Worm (Caenorhabditis elegans) whole organism, L1 larva: ENCODE data around the gene bli-2.
A peak's percentile ranks its signal among the peaks of the same experiment; 100 is the strongest.

Experiments
- Y116A8C.19 ChIP-seq: sonication (generic microtip); optimal IDR thresholded peaks from 2 replicates; lab custom pipeline; 2016; ENCODE audit warnings: missing compliant biosample characterization, missing genetic modification characterization, borderline replicate concordance
- aha-1 ChIP-seq: fragments of 150-350 bp; optimal IDR thresholded peaks from 2 replicates; lab custom pipeline; 2014; ENCODE audit warnings: missing biosample characterization, missing genetic modification characterization
- ceh-63 ChIP-seq: fragments of 200-800 bp; sonication (Bioruptor generic); optimal IDR thresholded peaks from 2 replicates; lab custom pipeline; 2018; ENCODE audit warnings: mild to moderate bottlenecking, missing genetic modification characterization, missing compliant biosample characterization
- ceh-8 ChIP-seq: fragments of 200-800 bp; sonication (Bioruptor generic); optimal IDR thresholded peaks from 2 replicates; lab custom pipeline; 2018; ENCODE audit warnings: mild to moderate bottlenecking, missing genetic modification characterization, moderate library complexity, missing compliant biosample characterization
- ceh-82 ChIP-seq, 3 experiments: fragments of 150-350 bp in 1 of 3; sonication (generic microtip) in 2 of 3; optimal IDR thresholded peaks; 2 replicates each; lab custom pipeline; 2014 to 2017; ENCODE audit warnings: missing biosample characterization in 3 of 3, missing genetic modification characterization in 3 of 3
- ceh-90 ChIP-seq: sonication (generic microtip); optimal IDR thresholded peaks from 2 replicates; lab custom pipeline; 2016; ENCODE audit warnings: missing genetic modification characterization, missing compliant biosample characterization
- ces-1 ChIP-seq: fragments of 150-350 bp; optimal IDR thresholded peaks from 2 replicates; lab custom pipeline; 2014; ENCODE audit warnings: missing biosample characterization, missing genetic modification reagents, missing genetic modification characterization
- dpl-1 ChIP-seq, 3 experiments: fragments of 150-350 bp in 2 of 3; sonication (generic microtip) in 1 of 3; optimal IDR thresholded peaks; 2 replicates each; lab custom pipeline; 2014 to 2017; ENCODE audit warnings: missing biosample characterization in 3 of 3, missing genetic modification characterization in 3 of 3, missing genetic modification reagents in 3 of 3
- efl-1 ChIP-seq, 4 experiments: fragments of 150-350 bp; optimal IDR thresholded peaks in 3 of 4; peaks in 1 of 4; 1 replicate in 1 of 4; 2 replicates in 3 of 4; lab custom pipeline; 2014; ENCODE audit warnings: missing biosample characterization in 2 of 4, missing genetic modification characterization in 2 of 4, missing genetic modification reagents in 2 of 4
- egl-13 ChIP-seq: sonication (generic microtip); optimal IDR thresholded peaks from 2 replicates; lab custom pipeline; 2016; ENCODE audit warnings: missing genotype, missing genetic modification reagents, missing genetic modification characterization, missing compliant biosample characterization
- elt-2 ChIP-seq: sonication (generic microtip); optimal IDR thresholded peaks from 2 replicates; lab custom pipeline; 2016; ENCODE audit warnings: missing genetic modification characterization, mild to moderate bottlenecking, inconsistent platforms, missing compliant biosample characterization, missing genetic modification reagents
- fkh-8 ChIP-seq: sonication (generic microtip); optimal IDR thresholded peaks from 2 replicates; lab custom pipeline; 2016; ENCODE audit warnings: mild to moderate bottlenecking, missing genetic modification characterization, missing compliant biosample characterization
- hpl-2 ChIP-seq: fragments of 150-350 bp; optimal IDR thresholded peaks from 2 replicates; lab custom pipeline; 2014; ENCODE audit warnings: missing biosample characterization, missing genetic modification reagents, missing genetic modification characterization
- isw-1 ChIP-seq: fragments of 200-800 bp; sonication (Bioruptor generic); IDR thresholded peaks from 2 replicates; pipeline ENCODE4 v1.3.6; 2022; ENCODE audit warnings: missing genetic modification characterization, missing compliant biosample characterization
- lin-13 ChIP-seq: fragments of 150-350 bp; optimal IDR thresholded peaks from 2 replicates; lab custom pipeline; 2014; ENCODE audit warnings: missing biosample characterization, missing genetic modification reagents, missing genetic modification characterization
- lin-14 ChIP-seq: fragments of 200-800 bp; sonication (Bioruptor generic); optimal IDR thresholded peaks from 2 replicates; lab custom pipeline; 2018; ENCODE audit warnings: mild to moderate bottlenecking, missing genetic modification characterization, moderate library complexity, missing compliant biosample characterization
- lin-15B ChIP-seq: fragments of 150-350 bp; sonication (generic microtip); optimal IDR thresholded peaks from 3 replicates; lab custom pipeline; 2014; ENCODE audit warnings: missing biosample characterization, missing genetic modification characterization
- lin-35 ChIP-seq, 2 experiments: fragments of 150-350 bp; optimal IDR thresholded peaks; 2 replicates each; lab custom pipeline; 2014; ENCODE audit warnings: missing biosample characterization in 2 of 2, missing genetic modification characterization in 2 of 2, missing genetic modification reagents in 2 of 2
- lin-39 ChIP-seq: fragments of 150-350 bp; optimal IDR thresholded peaks from 2 replicates; lab custom pipeline; 2014; ENCODE audit warnings: missing biosample characterization, missing genetic modification reagents, missing genetic modification characterization
- lsy-2 ChIP-seq, 2 experiments: fragments of 150-350 bp; optimal IDR thresholded peaks; 2 replicates each; lab custom pipeline; 2014; ENCODE audit warnings: missing biosample characterization in 2 of 2, missing genetic modification characterization in 2 of 2
- mab-9 ChIP-seq: fragments of 200-800 bp; sonication (Bioruptor generic); IDR thresholded peaks from 2 replicates; pipeline ENCODE4 v1.3.6; 2022; ENCODE audit warnings: missing genetic modification reagents, missing genetic modification characterization, missing compliant biosample characterization
- mep-1 ChIP-seq: fragments of 150-350 bp; optimal IDR thresholded peaks from 2 replicates; lab custom pipeline; 2014; ENCODE audit warnings: missing biosample characterization, missing genetic modification characterization
- nhr-12 ChIP-seq: sonication (generic microtip); optimal IDR thresholded peaks from 2 replicates; lab custom pipeline; 2017; ENCODE audit warnings: missing biosample characterization, missing genetic modification characterization
- nhr-19 ChIP-seq: fragments of 200-800 bp; sonication (Bioruptor generic); conservative IDR thresholded peaks from 2 replicates; pipeline ENCODE4 v1.3.6; 2022; ENCODE audit warnings: missing genetic modification characterization, missing compliant biosample characterization
- nhr-20 ChIP-seq: sonication (generic microtip); optimal IDR thresholded peaks from 2 replicates; lab custom pipeline; 2016; ENCODE audit warnings: mild to moderate bottlenecking, missing genetic modification characterization, missing compliant biosample characterization
- nhr-28 ChIP-seq: fragments of 150-350 bp; optimal IDR thresholded peaks from 2 replicates; lab custom pipeline; 2014; ENCODE audit warnings: missing biosample characterization, missing genetic modification characterization
- nhr-90 ChIP-seq: sonication (generic microtip); optimal IDR thresholded peaks from 2 replicates; lab custom pipeline; 2016; ENCODE audit warnings: mild to moderate bottlenecking, missing genetic modification characterization, missing compliant biosample characterization; ENCODE audit not compliant: poor library complexity
- pqm-1 ChIP-seq: sonication (generic microtip); optimal IDR thresholded peaks from 3 replicates; lab custom pipeline; 2017; ENCODE audit warnings: missing biosample characterization, missing genetic modification characterization
- rnt-1 ChIP-seq: sonication (generic microtip); optimal IDR thresholded peaks from 2 replicates; lab custom pipeline; 2016; ENCODE audit warnings: mild to moderate bottlenecking, missing genetic modification characterization, moderate library complexity, missing compliant biosample characterization
- snpc-4 ChIP-seq: fragments of 150-350 bp; optimal IDR thresholded peaks from 2 replicates; lab custom pipeline; 2014; ENCODE audit warnings: missing biosample characterization, missing genetic modification characterization
- sup-37 ChIP-seq: fragments of 200-800 bp; sonication (Bioruptor generic); optimal IDR thresholded peaks from 2 replicates; lab custom pipeline; 2018; ENCODE audit warnings: mild to moderate bottlenecking, missing genetic modification characterization, missing compliant biosample characterization
- tbx-2 ChIP-seq: sonication (generic microtip); optimal IDR thresholded peaks from 2 replicates; lab custom pipeline; 2016; ENCODE audit warnings: missing genetic modification characterization, missing compliant biosample characterization
- unc-30 ChIP-seq: sonication (generic microtip); optimal IDR thresholded peaks from 2 replicates; lab custom pipeline; 2017; ENCODE audit warnings: missing biosample characterization, missing genetic modification characterization
- unc-62 ChIP-seq: fragments of 150-350 bp; optimal IDR thresholded peaks from 2 replicates; lab custom pipeline; 2014; ENCODE audit warnings: missing biosample characterization, missing genetic modification reagents, missing genetic modification characterization
- unc-98 ChIP-seq: fragments of 200-800 bp; sonication (Bioruptor generic); IDR thresholded peaks from 2 replicates; pipeline ENCODE4 v1.3.6; 2022; ENCODE audit warnings: missing genetic modification characterization, missing compliant biosample characterization
- vab-15 ChIP-seq: sonication (generic microtip); optimal IDR thresholded peaks from 2 replicates; lab custom pipeline; 2017; ENCODE audit warnings: missing genotype, mild to moderate bottlenecking, missing genetic modification characterization, missing compliant biosample characterization
- ztf-4 ChIP-seq: fragments of 150-350 bp; optimal IDR thresholded peaks from 2 replicates; lab custom pipeline; 2014; ENCODE audit warnings: missing biosample characterization, missing genetic modification characterization

The bli-2 gene

DNA sequence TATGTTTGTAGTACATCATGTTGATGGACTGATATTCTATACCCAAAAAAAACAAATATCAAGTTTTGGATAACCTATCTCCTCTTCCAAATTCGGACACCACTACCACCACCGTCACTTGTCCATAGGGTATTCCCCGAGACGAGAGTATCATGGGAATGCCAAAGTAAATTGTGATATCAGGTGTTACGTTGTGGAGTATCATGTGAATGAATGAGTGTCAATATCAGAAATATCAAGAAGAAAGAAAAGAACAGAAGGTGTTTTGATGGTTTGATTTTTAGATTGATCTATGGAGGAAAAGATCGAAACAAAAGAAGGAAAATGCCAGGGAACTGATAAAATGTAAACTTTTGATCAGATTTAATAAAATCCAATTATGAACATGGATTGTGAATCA lies 46.0 kb upstream of the bli-2 start (continued):
- TF ChIP-seq unc-30, result no peak
- TF ChIP-seq ztf-4 (tag; lab: Kevin White, UChicago), result peak; percentile 35
- TF ChIP-seq mab-9 (GFP tag; lab: Robert Waterston, UW), result no peak
- TF ChIP-seq fkh-8 (tag; lab: Kevin White, UChicago), result peak; percentile 19
- TF ChIP-seq ceh-8 (GFP tag; lab: Kevin White, UChicago), result no peak
- TF ChIP-seq ceh-82 (tag; optimal IDR thresholded peaks at IDR 0.05; lab: Kevin White, UChicago), result no peak
- no peak for TF ChIP-seq egl-13 (tag; lab: Kevin White, UChicago)
- TF ChIP-seq nhr-90 (tag; lab: Kevin White, UChicago), result no peak
- no peak for TF ChIP-seq Y116A8C.19 (tag; lab: Kevin White, UChicago)
- no peak for TF ChIP-seq unc-62
- TF ChIP-seq lin-13, result peak; percentile 57
- TF ChIP-seq ceh-63 (GFP tag; lab: Kevin White, UChicago), result no peak
- peak; percentile 82 for TF ChIP-seq nhr-19 (GFP tag; lab: Robert Waterston, UW)
- TF ChIP-seq rnt-1 (tag; lab: Kevin White, UChicago), result peak; percentile 57
- no peak for TF ChIP-seq ces-1 (GFP tag; lab: Kevin White, UChicago)
- TF ChIP-seq lin-39 (tag; lab: Kevin White, UChicago), result no peak
- peak; percentile 85 for TF ChIP-seq lin-14 (GFP tag; lab: Kevin White, UChicago)
- peak; percentile 77 for TF ChIP-seq nhr-20 (tag; lab: Kevin White, UChicago)
- no peak for TF ChIP-seq sup-37 (GFP tag; lab: Kevin White, UChicago)
- peak; percentile 27 to 72 for TF ChIP-seq lin-35 (GFP tag; optimal IDR thresholded peaks at IDR 0.05; lab: Kevin White, UChicago)
- TF ChIP-seq isw-1, result no peak
- no peak for TF ChIP-seq pqm-1 (tag; lab: Kevin White, UChicago)
- TF ChIP-seq nhr-12 (tag; lab: Kevin White, UChicago), result no peak
- peak; percentile 57 for TF ChIP-seq tbx-2 (tag; lab: Kevin White, UChicago)
- TF ChIP-seq lsy-2 (tag; optimal IDR thresholded peaks at IDR 0.05; lab: Kevin White, UChicago), result peak; percentile 44 to 55
- TF ChIP-seq dpl-1 (GFP tag; optimal IDR thresholded peaks at IDR 0.05; lab: Kevin White, UChicago), result peak in 2 of 3 experiments; percentile 23 to 44

DNA sequence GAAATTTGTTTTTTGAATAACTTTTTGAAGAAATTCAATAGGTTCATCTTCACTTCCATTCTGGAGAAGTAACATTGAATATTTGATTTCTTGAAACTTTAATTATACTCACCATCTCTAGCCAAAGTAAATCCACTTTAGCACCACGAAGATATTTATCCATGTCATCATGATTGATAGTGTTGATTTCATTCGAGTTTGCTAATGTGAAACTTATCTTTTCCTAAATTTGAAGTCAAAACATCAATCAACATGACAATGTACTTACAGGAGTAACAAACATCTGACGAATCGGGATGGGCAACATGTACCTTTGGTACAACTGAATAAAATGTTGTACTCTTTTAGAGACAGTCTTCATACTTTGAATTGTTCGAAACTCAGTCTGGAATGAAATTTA lies 45.1 kb upstream of the bli-2 start:
- no peak for TF ChIP-seq ceh-90 (tag; lab: Kevin White, UChicago)
- TF ChIP-seq isw-1, result no peak
- no peak for TF ChIP-seq nhr-28 (tag; lab: Kevin White, UChicago)
- TF ChIP-seq nhr-90 (tag; lab: Kevin White, UChicago), result no peak
- no peak for TF ChIP-seq lsy-2 (tag; optimal IDR thresholded peaks at IDR 0.05; lab: Kevin White, UChicago)
- TF ChIP-seq hpl-2, result no peak
- no peak for TF ChIP-seq egl-13 (tag; lab: Kevin White, UChicago)
- TF ChIP-seq lin-15B, result no peak
- no peak for TF ChIP-seq vab-15 (tag; lab: Kevin White, UChicago)
- no peak for TF ChIP-seq elt-2
- no peak for TF ChIP-seq ceh-82 (tag; optimal IDR thresholded peaks at IDR 0.05; lab: Kevin White, UChicago)
- no peak for TF ChIP-seq snpc-4 (tag; lab: Kevin White, UChicago)
- TF ChIP-seq aha-1 (tag; lab: Kevin White, UChicago), result no peak
- no peak for TF ChIP-seq mep-1 (tag; lab: Kevin White, UChicago)

DNA sequence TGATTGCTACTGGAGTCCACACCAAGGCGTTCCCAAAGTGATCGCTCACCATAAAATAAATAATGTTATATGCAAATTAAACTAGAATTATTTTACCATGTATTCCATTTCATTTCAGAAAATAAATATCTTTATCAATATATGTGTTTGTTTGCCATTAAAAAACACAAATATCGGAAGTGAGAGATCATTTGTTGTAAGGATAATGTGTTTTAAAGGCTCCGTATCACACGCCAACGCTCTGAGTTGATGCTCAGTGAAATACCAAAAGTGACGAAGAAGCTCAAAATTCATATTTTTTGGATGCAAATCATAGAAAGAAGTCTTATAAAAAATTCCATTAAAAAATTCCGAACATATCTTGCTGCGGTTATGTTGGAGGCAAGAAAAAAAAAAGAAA lies 44.0 kb upstream of the bli-2 start:
- TF ChIP-seq Y116A8C.19 (tag; lab: Kevin White, UChicago) (no peak), unc-98 (GFP tag; lab: Robert Waterston, UW) (no peak), efl-1 (optimal IDR thresholded peaks at IDR 0.05; lab: Kevin White, UChicago) (no peak), efl-1 (GFP tag; optimal IDR thresholded peaks at IDR 0.05 in 1 of 2; lab: Kevin White, UChicago) (no peak)
- TF ChIP-seq, all 84 proteins: peak for 0
